Worm (Caenorhabditis elegans): ENCODE measurements around the gene srsx-35.

DNA sequence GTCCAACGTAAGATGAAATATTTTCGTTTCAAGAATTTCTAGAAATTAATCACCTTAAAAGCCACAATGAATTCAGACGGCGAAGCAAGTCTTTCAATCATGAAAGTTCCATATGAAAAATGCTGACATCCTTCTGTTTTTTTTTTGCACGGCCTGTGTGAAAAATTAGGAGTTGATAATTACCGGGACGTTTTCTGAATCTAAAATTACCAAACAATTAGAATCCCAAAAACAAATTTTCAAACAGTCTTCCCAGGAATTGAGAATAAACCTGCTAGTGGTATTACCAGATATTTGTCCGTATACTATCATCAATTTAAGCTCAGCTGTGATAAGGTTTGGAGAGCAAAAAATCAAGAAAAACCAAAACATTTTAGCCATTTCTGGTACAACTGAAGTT is 42.9 kb upstream of the srsx-35 start, which contains the start of gene Y44A6B.3:
- TF ChIP-seq nfya-1 (tag; optimal IDR thresholded peaks at IDR 0.05; ENCODE audit: borderline replicate concordance, insufficient read depth): no peak
- TF ChIP-seq hmg-20 (GFP tag; IDR thresholded peaks at IDR 0.05): no peak
- no peak for TF ChIP-seq lin-54 (GFP tag; optimal IDR thresholded peaks at IDR 0.05)
- no peak for TF ChIP-seq ets-4 (GFP tag; optimal IDR thresholded peaks at IDR 0.05)
- TF ChIP-seq aptf-2 (GFP tag; conservative IDR thresholded peaks at IDR 0.05): no peak
- TF ChIP-seq ztf-3 (GFP tag; optimal IDR thresholded peaks at IDR 0.05): no peak
- no peak for TF ChIP-seq egl-18 (GFP tag; IDR thresholded peaks at IDR 0.05)
- no peak for TF ChIP-seq snpc-1.1 (tag; optimal IDR thresholded peaks at IDR 0.05; ENCODE audit: insufficient read depth)
- no peak for TF ChIP-seq chd-7 (tag; optimal IDR thresholded peaks at IDR 0.05)
- no peak for TF ChIP-seq lin-26 (GFP tag; IDR thresholded peaks at IDR 0.05)
- no peak for TF ChIP-seq zim-3 (tag; optimal IDR thresholded peaks at IDR 0.05)
- no peak for TF ChIP-seq unc-62 (GFP tag; optimal IDR thresholded peaks at IDR 0.05)
- TF ChIP-seq athp-1 (tag; optimal IDR thresholded peaks at IDR 0.05): no peak
